Fruit fly (Drosophila melanogaster) whole organism, pupa: Measurements from ENCODE around the gene ymp.

Experiments
- CG10348 ChIP-seq: fragments of 200-800 bp; sonication (Bioruptor generic); IDR thresholded peaks from 2 replicates; pipeline ENCODE4 v1.3.6; 2022; ENCODE audit warnings: missing biosample characterization, missing genetic modification characterization
- CG12605 ChIP-seq: fragments of 200-800 bp; sonication (Bioruptor generic); IDR thresholded peaks from 2 replicates; pipeline ENCODE4 v1.3.6; 2022; ENCODE audit warnings: missing biosample characterization, missing genetic modification characterization
- CG13204 ChIP-seq: fragments of 200-800 bp; sonication (Bioruptor generic); optimal IDR thresholded peaks from 2 replicates; lab custom pipeline; 2018; ENCODE audit warnings: missing biosample characterization, mild to moderate bottlenecking, missing genetic modification characterization, moderate library complexity
- CG14655 ChIP-seq: fragments of 200-800 bp; sonication (Bioruptor generic); optimal IDR thresholded peaks from 3 replicates; lab custom pipeline; 2017; ENCODE audit warnings: mild to moderate bottlenecking, missing biosample characterization, missing genetic modification reagents, missing genetic modification characterization
- CG15710 ChIP-seq: fragments of 200-800 bp; sonication (Bioruptor generic); optimal IDR thresholded peaks from 2 replicates; lab custom pipeline; 2018; ENCODE audit warnings: missing biosample characterization, mild to moderate bottlenecking, missing genetic modification characterization, moderate library complexity
- CG17806 ChIP-seq: fragments of 200-800 bp; sonication (Bioruptor generic); optimal IDR thresholded peaks from 2 replicates; lab custom pipeline; 2018; ENCODE audit warnings: missing biosample characterization, mild to moderate bottlenecking, missing genetic modification characterization, moderate library complexity
- CG32121 ChIP-seq: fragments of 200-800 bp; sonication (Bioruptor generic); IDR thresholded peaks from 2 replicates; pipeline ENCODE4 v1.3.6; 2022; ENCODE audit warnings: missing biosample characterization, missing genetic modification characterization
- CG34367 ChIP-seq: fragments of 200-800 bp; sonication (Bioruptor generic); optimal IDR thresholded peaks from 2 replicates; lab custom pipeline; 2018; ENCODE audit warnings: missing biosample characterization, mild to moderate bottlenecking, missing genetic modification characterization
- CG4496 ChIP-seq: fragments of 200-800 bp; sonication (Bioruptor generic); IDR thresholded peaks from 3 replicates; pipeline ENCODE4 v1.3.6; 2022; ENCODE audit warnings: missing biosample characterization, missing genetic modification characterization
- CG8159 ChIP-seq: fragments of 200-800 bp; sonication (Bioruptor generic); optimal IDR thresholded peaks from 3 replicates; lab custom pipeline; 2018; ENCODE audit warnings: missing biosample characterization, mild to moderate bottlenecking, missing genetic modification characterization, moderate library complexity
- CG8301 ChIP-seq: fragments of 200-800 bp; sonication (Bioruptor generic); optimal IDR thresholded peaks from 2 replicates; lab custom pipeline; 2018; ENCODE audit warnings: missing biosample characterization, mild to moderate bottlenecking, missing genetic modification characterization
- CG9948 ChIP-seq: fragments of 200-800 bp; sonication (Bioruptor generic); optimal IDR thresholded peaks from 2 replicates; lab custom pipeline; 2018; ENCODE audit warnings: missing biosample characterization, mild to moderate bottlenecking, missing genetic modification characterization, moderate library complexity
- D1 ChIP-seq: fragments of 200-800 bp; sonication (Bioruptor generic); optimal IDR thresholded peaks from 2 replicates; lab custom pipeline; 2018; ENCODE audit warnings: missing biosample characterization, mild to moderate bottlenecking, missing genetic modification characterization, moderate library complexity
- EcR ChIP-seq: fragments of 200-800 bp; sonication (Bioruptor generic); optimal IDR thresholded peaks from 3 replicates; lab custom pipeline; 2019; ENCODE audit warnings: missing biosample characterization, missing genetic modification characterization, mild to moderate bottlenecking, moderate library complexity, missing genetic modification reagents
- Ets98B ChIP-seq: fragments of 200-800 bp; sonication (Bioruptor generic); IDR thresholded peaks from 2 replicates; pipeline ENCODE4 v1.3.6; 2022; ENCODE audit warnings: missing biosample characterization, missing genetic modification characterization
- Pif1A ChIP-seq: fragments of 200-800 bp; sonication (Bioruptor generic); optimal IDR thresholded peaks from 3 replicates; lab custom pipeline; 2016; ENCODE audit warnings: missing biosample characterization, missing genetic modification characterization
- Pif1B ChIP-seq: fragments of 200-800 bp; sonication (Bioruptor generic); optimal IDR thresholded peaks from 3 replicates; lab custom pipeline; 2016; ENCODE audit warnings: missing biosample characterization, missing genetic modification characterization
- Snoo ChIP-seq: fragments of 200-800 bp; sonication (Bioruptor generic); optimal IDR thresholded peaks from 3 replicates; lab custom pipeline; 2017; ENCODE audit warnings: missing biosample characterization, mild to moderate bottlenecking, missing genetic modification characterization, inconsistent platforms
- fd96Ca ChIP-seq: fragments of 200-800 bp; sonication (Bioruptor generic); IDR thresholded peaks from 3 replicates; pipeline ENCODE4 v1.3.6; 2022; ENCODE audit warnings: missing biosample characterization, missing genetic modification characterization
- gl ChIP-seq: fragments of 200-800 bp; sonication (Bioruptor generic); optimal IDR thresholded peaks from 2 replicates; lab custom pipeline; 2018; ENCODE audit warnings: missing biosample characterization, mild to moderate bottlenecking, missing genetic modification characterization
- rn ChIP-seq: fragments of 200-800 bp; sonication (Bioruptor generic); IDR thresholded peaks from 2 replicates; pipeline ENCODE4 v1.3.6; 2022; ENCODE audit warnings: missing biosample characterization, missing genetic modification characterization

Gene ymp

dm6 chr3R:25646882-25647518 is 38.1 kb upstream of the ymp start:
- TF ChIP-seq CG12605 (GFP tag; lab: Robert Waterston, UW) (peak; percentile 56; the same call in 1 of the 2 replicates), CG15710 (tag; lab: Kevin White, UChicago) (peak; percentile 82), D1 (tag; lab: Kevin White, UChicago) (no peak), CG9948 (tag; lab: Kevin White, UChicago) (peak; percentile 69), CG10348 (GFP tag; lab: Robert Waterston, UW) (peak; percentile 80), Ets98B (peak; percentile 71), Snoo (peak; percentile 70), rn (GFP tag; lab: Robert Waterston, UW) (peak; percentile 79), EcR (GFP tag; lab: Kevin White, UChicago) (peak; percentile 36), CG8159 (tag; lab: Kevin White, UChicago) (peak; percentile 75), CG8301 (tag; lab: Kevin White, UChicago) (peak; percentile 75), Pif1A (GFP tag; lab: Kevin White, UChicago) (peak; percentile 75), Pif1B (peak; percentile 22), CG13204 (GFP tag; lab: Kevin White, UChicago) (peak; percentile 4), CG17806 (peak; percentile 69), fd96Ca (GFP tag; lab: Robert Waterston, UW) (peak; percentile 92), CG34367 (tag; lab: Kevin White, UChicago) (peak; percentile 74), gl (tag; lab: Kevin White, UChicago) (peak; percentile 44), CG32121 (GFP tag; lab: Robert Waterston, UW) (peak; percentile 85), CG14655 (GFP tag; lab: Kevin White, UChicago) (peak; percentile 78), CG4496 (GFP tag; lab: Robert Waterston, UW) (peak; percentile 82; the same call in 2 of the 3 replicates)
- TF ChIP-seq, all 21 proteins: peak for 20

- TF ChIP-seq Pif1A (GFP tag; lab: Kevin White, UChicago) (no peak), CG34367 (tag; lab: Kevin White, UChicago) (no peak), Ets98B (no peak), fd96Ca (GFP tag; lab: Robert Waterston, UW) (no peak), EcR (GFP tag; lab: Kevin White, UChicago) (no peak), CG13204 (GFP tag; lab: Kevin White, UChicago) (no peak), CG17806 (peak; percentile 33), rn (GFP tag; lab: Robert Waterston, UW) (no peak), CG8159 (tag; lab: Kevin White, UChicago) (peak; percentile 45), gl (tag; lab: Kevin White, UChicago) (no peak), Pif1B (no peak), D1 (tag; lab: Kevin White, UChicago) (peak; percentile 8), CG9948 (tag; lab: Kevin White, UChicago) (peak; percentile 45), CG14655 (GFP tag; lab: Kevin White, UChicago) (peak; percentile 73), CG10348 (GFP tag; lab: Robert Waterston, UW) (no peak), CG4496 (GFP tag; lab: Robert Waterston, UW) (no peak), CG12605 (GFP tag; lab: Robert Waterston, UW) (0 out of 2 replicates have a peak, but pooled peaks have one; percentile 7), Snoo (no peak), CG32121 (GFP tag; lab: Robert Waterston, UW) (no peak), CG15710 (tag; lab: Kevin White, UChicago) (no peak), CG8301 (tag; lab: Kevin White, UChicago) (peak; percentile 30)
- TF ChIP-seq, all 21 proteins: peak for 7
These were observed 35.2 kb upstream of the ymp start for dm6 chr3R:25644172-25644571.

DNA sequence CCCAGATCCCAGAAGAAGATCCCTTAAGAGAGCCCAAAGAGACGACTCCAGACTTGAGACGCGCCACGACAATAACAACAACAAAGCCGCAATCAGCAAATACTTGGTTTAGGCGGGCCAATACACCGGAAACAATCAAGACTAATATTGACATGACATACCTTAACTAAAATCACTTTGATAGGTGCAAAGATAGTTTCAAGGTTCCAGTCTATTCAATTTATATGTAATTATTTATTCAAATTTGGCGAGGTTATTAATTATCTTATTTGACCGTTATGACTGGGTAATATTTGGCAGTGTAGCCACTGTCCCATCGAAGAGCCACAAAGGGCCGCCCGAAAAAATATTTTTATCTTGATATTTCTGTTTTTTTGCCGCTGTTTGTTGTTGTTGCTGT is 31.5 kb upstream of the ymp start:
- TF ChIP-seq CG10348 (GFP tag; lab: Robert Waterston, UW) (no peak), D1 (tag; lab: Kevin White, UChicago) (peak; percentile 68), CG34367 (tag; lab: Kevin White, UChicago) (peak; percentile 74), Ets98B (no peak), CG9948 (tag; lab: Kevin White, UChicago) (peak; percentile 83), Snoo (peak; percentile 91), rn (GFP tag; lab: Robert Waterston, UW) (no peak), CG8301 (tag; lab: Kevin White, UChicago) (peak; percentile 55), EcR (GFP tag; lab: Kevin White, UChicago) (no peak), CG4496 (GFP tag; lab: Robert Waterston, UW) (peak; percentile 75), CG17806 (peak; percentile 90), CG12605 (GFP tag; lab: Robert Waterston, UW) (0 out of 2 replicates have a peak, but pooled peaks have one; percentile 20), CG15710 (tag; lab: Kevin White, UChicago) (peak; percentile 86), Pif1B (peak; percentile 85), CG8159 (tag; lab: Kevin White, UChicago) (peak; percentile 88), gl (tag; lab: Kevin White, UChicago) (peak; percentile 64), CG14655 (GFP tag; lab: Kevin White, UChicago) (peak; percentile 68), CG13204 (GFP tag; lab: Kevin White, UChicago) (peak; percentile 66), CG32121 (GFP tag; lab: Robert Waterston, UW) (no peak), fd96Ca (GFP tag; lab: Robert Waterston, UW) (peak; percentile 27; the same call in 1 of the 3 replicates), Pif1A (GFP tag; lab: Kevin White, UChicago) (peak; percentile 81)
- TF ChIP-seq, all 21 proteins: peak for 16

DNA sequence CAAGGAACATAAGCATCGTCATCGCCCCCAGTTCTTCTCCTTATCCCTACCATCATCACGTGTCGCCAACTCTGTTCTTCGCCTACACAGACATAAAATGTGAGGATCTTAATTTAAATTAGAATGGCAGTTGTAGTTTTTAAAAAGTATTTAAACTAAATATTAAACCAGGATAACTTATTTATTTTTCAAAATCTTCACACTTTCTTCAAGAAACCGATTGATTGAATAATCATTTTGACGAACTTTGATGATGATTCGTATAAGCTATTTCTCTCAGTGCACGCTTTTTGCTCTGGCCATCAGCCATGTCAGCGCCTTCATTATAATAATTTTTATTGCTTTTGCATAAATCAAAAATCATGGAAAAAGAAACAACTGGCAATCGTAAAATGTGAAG is 30.0 kb upstream of the ymp start:
- TF ChIP-seq Pif1B = peak; percentile 63
- TF ChIP-seq CG9948 (tag; lab: Kevin White, UChicago) = peak; percentile 52
- TF ChIP-seq CG8159 (tag; lab: Kevin White, UChicago) = peak; percentile 76
- no peak for TF ChIP-seq CG10348 (GFP tag; lab: Robert Waterston, UW)
- no peak for TF ChIP-seq gl (tag; lab: Kevin White, UChicago)
- peak; percentile 59 for TF ChIP-seq Pif1A (GFP tag; lab: Kevin White, UChicago)
- no peak for TF ChIP-seq Ets98B
- no peak for TF ChIP-seq EcR (GFP tag; lab: Kevin White, UChicago)
- no peak for TF ChIP-seq CG12605 (GFP tag; lab: Robert Waterston, UW)
- no peak for TF ChIP-seq fd96Ca (GFP tag; lab: Robert Waterston, UW)
- no peak for TF ChIP-seq CG4496 (GFP tag; lab: Robert Waterston, UW)
- peak; percentile 72 for TF ChIP-seq Snoo
- TF ChIP-seq rn (GFP tag; lab: Robert Waterston, UW) = no peak
- TF ChIP-seq CG8301 (tag; lab: Kevin White, UChicago) = peak; percentile 18
- TF ChIP-seq CG32121 (GFP tag; lab: Robert Waterston, UW) = no peak
- TF ChIP-seq CG34367 (tag; lab: Kevin White, UChicago) = peak; percentile 47
- TF ChIP-seq CG15710 (tag; lab: Kevin White, UChicago) = peak; percentile 71
- peak; percentile 76 for TF ChIP-seq CG17806
- TF ChIP-seq CG14655 (GFP tag; lab: Kevin White, UChicago) = peak; percentile 55
- peak; percentile 52 for TF ChIP-seq D1 (tag; lab: Kevin White, UChicago)
- no peak for TF ChIP-seq CG13204 (GFP tag; lab: Kevin White, UChicago)
